Fruit fly (Drosophila melanogaster) whole organism, embryonic: ENCODE results near the gene kirre.

Experiments used
- Aef1 ChIP-seq: fragments of 200-800 bp; sonication (Bioruptor generic); IDR thresholded peaks from 3 replicates; pipeline ENCODE4 v1.3.6; 2022; ENCODE audit warnings: missing biosample characterization, missing genetic modification characterization
- CG10462 ChIP-seq: fragments of 200-800 bp; sonication (Bioruptor generic); optimal IDR thresholded peaks from 2 replicates; lab custom pipeline; 2016; ENCODE audit warnings: missing biosample characterization, missing genetic modification characterization
- CG11247 ChIP-seq: fragments of 200-800 bp; sonication (Bioruptor generic); IDR thresholded peaks from 2 replicates; pipeline ENCODE4 v1.3.6; 2022; ENCODE audit warnings: missing biosample characterization, missing genetic modification characterization
- CG11696 ChIP-seq: fragments of 200-800 bp; sonication (Bioruptor generic); IDR thresholded peaks from 2 replicates; pipeline ENCODE4 v1.3.6; 2022; ENCODE audit warnings: missing biosample characterization, missing genetic modification characterization
- CG13424 ChIP-seq: fragments of 200-800 bp; sonication (Bioruptor generic); optimal IDR thresholded peaks from 2 replicates; lab custom pipeline; 2019; ENCODE audit warnings: missing biosample characterization, mild to moderate bottlenecking, missing genetic modification characterization, moderate library complexity
- CG14014 ChIP-seq: fragments of 200-800 bp; sonication (Bioruptor generic); IDR thresholded peaks from 2 replicates; pipeline ENCODE4 v1.3.6; 2022; ENCODE audit warnings: missing biosample characterization, missing genetic modification characterization
- CG14441 ChIP-seq: fragments of 200-800 bp; sonication (Bioruptor generic); IDR thresholded peaks from 2 replicates; pipeline ENCODE4 v1.3.6; 2022; ENCODE audit warnings: missing biosample characterization, missing genetic modification characterization
- CG15073 ChIP-seq: fragments of 200-800 bp; sonication (Bioruptor generic); optimal IDR thresholded peaks from 2 replicates; lab custom pipeline; 2016; ENCODE audit warnings: missing biosample characterization, missing genetic modification characterization
- CG1529 ChIP-seq: fragments of 200-800 bp; sonication (Bioruptor generic); optimal IDR thresholded peaks from 3 replicates; lab custom pipeline; 2018; ENCODE audit warnings: missing biosample characterization, missing genetic modification characterization
- CG17328 ChIP-seq: fragments of 200-800 bp; sonication (Bioruptor generic); IDR thresholded peaks from 2 replicates; pipeline ENCODE4 v1.3.6; 2022; ENCODE audit warnings: missing biosample characterization, missing genetic modification characterization
- CG17802 ChIP-seq: fragments of 200-800 bp; sonication (Bioruptor generic); optimal IDR thresholded peaks from 2 replicates; lab custom pipeline; 2018; ENCODE audit warnings: missing biosample characterization, mild to moderate bottlenecking, missing genetic modification characterization, moderate library complexity
- CG18476 ChIP-seq: fragments of 200-800 bp; sonication (Bioruptor generic); optimal IDR thresholded peaks from 2 replicates; lab custom pipeline; 2016; ENCODE audit warnings: missing biosample characterization, mild to moderate bottlenecking, missing genetic modification characterization
- CG3163 ChIP-seq: fragments of 200-800 bp; sonication (Bioruptor generic); optimal IDR thresholded peaks from 3 replicates; lab custom pipeline; 2016; ENCODE audit warnings: missing biosample characterization, missing genetic modification characterization
- CG32532 ChIP-seq: fragments of 200-800 bp; sonication (Bioruptor generic); IDR thresholded peaks from 2 replicates; pipeline ENCODE4 v1.3.6; 2022; ENCODE audit warnings: missing biosample characterization, missing genetic modification characterization
- CG32767 ChIP-seq: fragments of 200-800 bp; sonication (Bioruptor generic); IDR thresholded peaks from 2 replicates; pipeline ENCODE4 v1.3.6; 2022; ENCODE audit warnings: missing biosample characterization, missing genetic modification characterization
- CG4424 ChIP-seq: fragments of 200-800 bp; sonication (Bioruptor generic); optimal IDR thresholded peaks from 3 replicates; lab custom pipeline; 2016; ENCODE audit warnings: missing biosample characterization, missing genetic modification characterization
- CG7839 ChIP-seq: fragments of 200-800 bp; sonication (Bioruptor generic); optimal IDR thresholded peaks from 3 replicates; lab custom pipeline; 2018; ENCODE audit warnings: missing biosample characterization, mild to moderate bottlenecking, missing genetic modification characterization, moderate library complexity
- CG8765 ChIP-seq: fragments of 200-800 bp; sonication (Bioruptor generic); IDR thresholded peaks from 2 replicates; pipeline ENCODE4 v1.3.6; 2022; ENCODE audit warnings: missing biosample characterization, missing genetic modification characterization
- Dfd ChIP-seq, 2 experiments: fragments of >200 bp; optimal IDR thresholded peaks; 2 replicates each; lab custom pipeline; 2017; ENCODE audit warnings: missing biosample characterization in 2 of 2, missing genetic modification characterization in 2 of 2
- Dp ChIP-seq: fragments of 200-800 bp; sonication (Bioruptor generic); optimal IDR thresholded peaks from 2 replicates; lab custom pipeline; 2018; ENCODE audit warnings: missing biosample characterization, mild to moderate bottlenecking, missing genetic modification characterization, moderate library complexity
- Dref ChIP-seq: fragments of 200-800 bp; sonication (Bioruptor generic); IDR thresholded peaks from 2 replicates; pipeline ENCODE4 v1.3.6; 2022; ENCODE audit warnings: missing biosample characterization, missing genetic modification characterization
- HmgD ChIP-seq: fragments of 200-800 bp; sonication (Bioruptor generic); optimal IDR thresholded peaks from 3 replicates; lab custom pipeline; 2016; ENCODE audit warnings: missing biosample characterization, missing genetic modification characterization
- Hr3 ChIP-seq: fragments of 200-800 bp; sonication (Bioruptor generic); optimal IDR thresholded peaks from 3 replicates; lab custom pipeline; 2016; ENCODE audit warnings: missing biosample characterization, missing genetic modification characterization
- Mad ChIP-seq: fragments of 200-800 bp; sonication (Bioruptor generic); optimal IDR thresholded peaks from 2 replicates; lab custom pipeline; 2016; ENCODE audit warnings: missing biosample characterization, missing genetic modification characterization
- Max ChIP-seq: fragments of 200-800 bp; sonication (Bioruptor generic); optimal IDR thresholded peaks from 2 replicates; lab custom pipeline; 2016; ENCODE audit warnings: missing biosample characterization, mild to moderate bottlenecking, missing genetic modification characterization
- NfI ChIP-seq: fragments of 200-800 bp; sonication (Bioruptor generic); optimal IDR thresholded peaks from 3 replicates; lab custom pipeline; 2018; ENCODE audit warnings: missing biosample characterization, mild to moderate bottlenecking, missing genetic modification characterization, moderate library complexity
- Side ChIP-seq: fragments of 200-800 bp; sonication (Bioruptor generic); optimal IDR thresholded peaks from 2 replicates; lab custom pipeline; 2016; ENCODE audit warnings: missing biosample characterization, missing genetic modification characterization
- Xbp1 ChIP-seq: fragments of 200-800 bp; sonication (Bioruptor generic); optimal IDR thresholded peaks from 3 replicates; lab custom pipeline; 2016; ENCODE audit warnings: missing biosample characterization, mild to moderate bottlenecking, missing genetic modification characterization
- aop ChIP-seq: fragments of 200-800 bp; sonication (Bioruptor generic); IDR thresholded peaks from 2 replicates; pipeline ENCODE4 v1.3.6; 2022; ENCODE audit warnings: missing biosample characterization, missing genetic modification characterization
- bcd ChIP-seq: fragments of 200-800 bp; sonication (Bioruptor generic); optimal IDR thresholded peaks from 2 replicates; lab custom pipeline; 2017; ENCODE audit warnings: missing biosample characterization, mild to moderate bottlenecking, missing genetic modification characterization
- cg ChIP-seq: fragments of 200-800 bp; sonication (Bioruptor generic); optimal IDR thresholded peaks from 3 replicates; lab custom pipeline; 2019; ENCODE audit warnings: missing biosample characterization, mild to moderate bottlenecking, missing genetic modification characterization, moderate library complexity
- chif ChIP-seq, 2 experiments: fragments of 200-800 bp; sonication (Bioruptor generic); optimal IDR thresholded peaks; 3 replicates each; lab custom pipeline; 2016; ENCODE audit warnings: missing biosample characterization in 2 of 2, missing genetic modification characterization in 2 of 2
- crol ChIP-seq: fragments of 200-800 bp; sonication (Bioruptor generic); IDR thresholded peaks from 2 replicates; pipeline ENCODE4 v1.3.6; 2022; ENCODE audit warnings: missing biosample characterization, missing genetic modification characterization
- cwo ChIP-seq: fragments of 200-800 bp; sonication (Bioruptor generic); optimal IDR thresholded peaks from 3 replicates; lab custom pipeline; 2017; ENCODE audit warnings: missing biosample characterization, missing genetic modification characterization, mild to moderate bottlenecking, moderate library complexity, missing genetic modification reagents
- disco-r ChIP-seq: fragments of 200-800 bp; sonication (Bioruptor generic); optimal IDR thresholded peaks from 2 replicates; lab custom pipeline; 2016; ENCODE audit warnings: missing biosample characterization, missing genetic modification characterization
- fd64A ChIP-seq: fragments of 200-800 bp; sonication (Bioruptor generic); optimal IDR thresholded peaks from 3 replicates; lab custom pipeline; 2018; ENCODE audit warnings: missing biosample characterization, mild to moderate bottlenecking, missing genetic modification characterization
- fru ChIP-seq: fragments of >200 bp; optimal IDR thresholded peaks from 2 replicates; lab custom pipeline; 2017
- lov ChIP-seq, 2 experiments: fragments of 200-800 bp in 1 of 2; fragments of >200 bp in 1 of 2; sonication (Bioruptor generic) in 1 of 2; IDR thresholded peaks in 1 of 2; optimal IDR thresholded peaks in 1 of 2; 2 replicates in 1 of 2; 3 replicates in 1 of 2; pipeline versions ENCODE4 v1.3.6 to Lab custom; 2017 to 2022; ENCODE audit warnings: missing biosample characterization in 1 of 2, missing genetic modification characterization in 1 of 2
- nerfin-2 ChIP-seq: fragments of 200-800 bp; sonication (Bioruptor generic); IDR thresholded peaks from 2 replicates; pipeline ENCODE4 v1.3.6; 2022; ENCODE audit warnings: missing biosample characterization, missing genetic modification characterization; ENCODE audit not compliant: partially characterized antibody
- nmo ChIP-seq: fragments of 200-800 bp; sonication (Bioruptor generic); optimal IDR thresholded peaks from 2 replicates; lab custom pipeline; 2018; ENCODE audit warnings: missing biosample characterization, mild to moderate bottlenecking, missing genetic modification characterization, moderate library complexity
- onecut ChIP-seq: fragments of 200-800 bp; sonication (Bioruptor generic); IDR thresholded peaks from 2 replicates; pipeline ENCODE4 v1.3.6; 2022; ENCODE audit warnings: missing biosample characterization, missing genetic modification characterization
- otp ChIP-seq: fragments of 200-800 bp; sonication (Bioruptor generic); IDR thresholded peaks from 3 replicates; pipeline ENCODE4, ENCODE4 v1.3.6; 2022; ENCODE audit warnings: missing biosample characterization, missing genetic modification characterization
- prd ChIP-seq, 3 experiments: fragments of >200 bp in 2 of 3; fragments of 200-800 bp in 1 of 3; sonication (Bioruptor generic) in 1 of 3; optimal IDR thresholded peaks in 2 of 3; IDR thresholded peaks in 1 of 3; 2 replicates in 2 of 3; 3 replicates in 1 of 3; pipeline versions ENCODE4 v1.3.6 to Lab custom; 2017 to 2022; ENCODE audit warnings: missing biosample characterization in 1 of 3, missing genetic modification characterization in 1 of 3
- sisA ChIP-seq: fragments of 200-800 bp; sonication (Bioruptor generic); IDR thresholded peaks from 2 replicates; pipeline ENCODE4 v1.3.6; 2022; ENCODE audit warnings: missing biosample characterization, missing genetic modification characterization
- stc ChIP-seq: fragments of 200-800 bp; sonication (Bioruptor generic); IDR thresholded peaks from 2 replicates; pipeline ENCODE4 v1.3.6; 2022; ENCODE audit warnings: missing biosample characterization, missing genetic modification characterization
- tin ChIP-seq: fragments of 200-800 bp; sonication (Bioruptor generic); optimal IDR thresholded peaks from 3 replicates; lab custom pipeline; 2016; ENCODE audit warnings: missing biosample characterization, missing genetic modification characterization
- tna ChIP-seq: fragments of 200-800 bp; sonication (Bioruptor generic); IDR thresholded peaks from 2 replicates; pipeline ENCODE4 v1.3.6; 2022; ENCODE audit warnings: missing biosample characterization, missing genetic modification characterization; ENCODE audit not compliant: partially characterized antibody
- unc-4 ChIP-seq: fragments of 200-800 bp; sonication (Bioruptor generic); IDR thresholded peaks from 2 replicates; pipeline ENCODE4 v1.3.6; 2022; ENCODE audit warnings: missing biosample characterization, missing genetic modification characterization; ENCODE audit not compliant: partially characterized antibody
- wek ChIP-seq: fragments of 200-800 bp; sonication (Bioruptor generic); optimal IDR thresholded peaks from 3 replicates; lab custom pipeline; 2018; ENCODE audit warnings: missing biosample characterization, mild to moderate bottlenecking, missing genetic modification characterization, moderate library complexity
- zfh1 ChIP-seq: fragments of 200-800 bp; sonication (Bioruptor generic); IDR thresholded peaks from 3 replicates; pipeline ENCODE4 v1.3.6; 2022; ENCODE audit warnings: missing biosample characterization, missing genetic modification characterization
- zfh2 ChIP-seq: fragments of 200-800 bp; sonication (Bioruptor generic); optimal IDR thresholded peaks from 2 replicates; lab custom pipeline; 2016; ENCODE audit warnings: missing biosample characterization, missing genetic modification characterization

kirre gene

dm6 chrX:3018670-3019069, 278.5 kb downstream of the kirre start (continued):
- TF ChIP-seq wek (GFP tag; lab: Kevin White, UChicago) (no peak), cwo (GFP tag; lab: Kevin White, UChicago) (no peak), fru (no peak), CG14014 (peak; percentile 44; the same call in 1 of the 2 replicates), CG15073 (no peak), Dfd (GFP tag; optimal IDR thresholded peaks at IDR 0.05; lab: Kevin White, UChicago) (no peak), nmo (GFP tag; lab: Kevin White, UChicago) (peak; percentile 81), onecut (GFP tag; lab: Robert Waterston, UW) (peak; percentile 45), chif (GFP tag; optimal IDR thresholded peaks at IDR 0.05; lab: Kevin White, UChicago) (peak; percentile 33 to 51), prd (optimal IDR thresholded peaks at IDR 0.05; lab: Kevin White, UChicago) (no peak), prd (GFP tag; IDR thresholded peaks at IDR 0.05; lab: Robert Waterston, UW) (peak; percentile 70), CG17328 (GFP tag; lab: Robert Waterston, UW) (peak; percentile 61), CG7839 (tag; lab: Kevin White, UChicago) (peak; percentile 77), CG14441 (GFP tag; lab: Robert Waterston, UW) (peak; percentile 74), CG18476 (GFP tag; lab: Kevin White, UChicago) (peak; percentile 36), CG32532 (no peak), nerfin-2 (GFP tag; lab: Robert Waterston, UW) (no peak), cg (peak; percentile 22), CG13424 (tag; lab: Kevin White, UChicago) (peak; percentile 73), CG10462 (GFP tag; lab: Kevin White, UChicago) (peak; percentile 24), CG1529 (GFP tag; lab: Kevin White, UChicago) (peak; percentile 49), unc-4 (GFP tag; lab: Robert Waterston, UW) (no peak), crol (no peak), sisA (GFP tag; lab: Robert Waterston, UW) (peak; percentile 59), CG4424 (GFP tag; lab: Kevin White, UChicago) (peak; percentile 59), stc (GFP tag; lab: Robert Waterston, UW) (peak; percentile 56), bcd (GFP tag; lab: Kevin White, UChicago) (peak; percentile 30), tna (GFP tag; lab: Robert Waterston, UW) (no peak), Dref (GFP tag; lab: Robert Waterston, UW) (no peak), otp (GFP tag; lab: Robert Waterston, UW) (peak; percentile 71; the same call in 1 of the 3 replicates), disco-r (GFP tag; lab: Kevin White, UChicago) (no peak), CG17802 (tag; lab: Kevin White, UChicago) (no peak), Dp (GFP tag; lab: Kevin White, UChicago) (no peak), CG3163 (GFP tag; lab: Kevin White, UChicago) (no peak), Mad (GFP tag; lab: Kevin White, UChicago) (peak; percentile 35), zfh2 (no peak), Xbp1 (peak; percentile 59), Side (GFP tag; lab: Kevin White, UChicago) (no peak), Aef1 (no peak; the same call in 2 of the 3 replicates), tin (GFP tag; lab: Kevin White, UChicago) (peak; percentile 45), HmgD (GFP tag; lab: Kevin White, UChicago) (no peak), Max (GFP tag; lab: Kevin White, UChicago) (no peak), fd64A (GFP tag; lab: Kevin White, UChicago) (peak; percentile 31), NfI (peak; percentile 55), zfh1 (GFP tag; lab: Robert Waterston, UW) (peak; percentile 71), aop (GFP tag; lab: Robert Waterston, UW) (no peak), CG8765 (GFP tag; lab: Robert Waterston, UW) (no peak), CG11696 (0 out of 2 replicates have a peak, but pooled peaks have one; percentile 44), CG11247 (GFP tag; lab: Robert Waterston, UW) (peak; percentile 59), CG32767 (GFP tag; lab: Robert Waterston, UW) (peak; percentile 60), Hr3 (GFP tag; lab: Kevin White, UChicago) (peak; percentile 38), lov (optimal IDR thresholded peaks at IDR 0.05; lab: Kevin White, UChicago) (no peak), lov (GFP tag; IDR thresholded peaks at IDR 0.05; lab: Robert Waterston, UW) (peak; percentile 65; the same call in 1 of the 3 replicates)
